Fruit fly (Drosophila melanogaster): ENCODE measurements around the gene RluA-2.
A peak's percentile ranks its signal among the peaks of the same experiment; 100 is the strongest.

Gene RluA-2

dm6 chr2L:10442048-10442790, 34.7 kb upstream of the RluA-2 start, which contains the start of gene loh (continued):
- peak; percentile 42 for TF ChIP-seq ATbp (GFP tag; optimal IDR thresholded peaks at IDR 0.05)
- no peak for TF ChIP-seq grn (GFP tag; optimal IDR thresholded peaks at IDR 0.05)
- TF ChIP-seq Neu2 (GFP tag; optimal IDR thresholded peaks at IDR 0.05; ENCODE audit: borderline replicate concordance) = no peak
- no peak for TF ChIP-seq CG7928 (GFP tag; optimal IDR thresholded peaks at IDR 0.05)
- no peak for TF ChIP-seq CG9797 (GFP tag; optimal IDR thresholded peaks at IDR 0.05)
- TF ChIP-seq CG12744 (GFP tag; optimal IDR thresholded peaks at IDR 0.05) = no peak
- TF ChIP-seq ranshi (GFP tag; IDR thresholded peaks at IDR 0.05) = no peak
- peak; percentile 43 for TF ChIP-seq CG15269 (tag; optimal IDR thresholded peaks at IDR 0.05)
- TF ChIP-seq dati (GFP tag; IDR thresholded peaks at IDR 0.05) = no peak
- 0 out of 2 replicates have a peak, but pooled peaks have one; percentile 26 for TF ChIP-seq Taf1 (GFP tag; IDR thresholded peaks at IDR 0.05)
- TF ChIP-seq CG15011 (GFP tag; optimal IDR thresholded peaks at IDR 0.05) = no peak
- no peak for TF ChIP-seq Hand (GFP tag; optimal IDR thresholded peaks at IDR 0.05)
- TF ChIP-seq repo (GFP tag; optimal IDR thresholded peaks at IDR 0.05) = no peak
- TF ChIP-seq ara (GFP tag; IDR thresholded peaks at IDR 0.05) = no peak; the same call in 1 of the 2 replicates
- no peak for TF ChIP-seq nau (GFP tag; optimal IDR thresholded peaks at IDR 0.05)
- TF ChIP-seq Tbp (GFP tag; optimal IDR thresholded peaks at IDR 0.05) = no peak
- TF ChIP-seq tup (GFP tag; optimal IDR thresholded peaks at IDR 0.05) = no peak
- TF ChIP-seq CG11504 (tag; optimal IDR thresholded peaks at IDR 0.05) = no peak
- TF ChIP-seq Dref (GFP tag; IDR thresholded peaks at IDR 0.05) = no peak
- TF ChIP-seq Vsx1 (GFP tag; optimal IDR thresholded peaks at IDR 0.05) = peak; percentile 38
- TF ChIP-seq CG14050 (GFP tag; IDR thresholded peaks at IDR 0.05) = no peak
- TF ChIP-seq Kr (GFP tag; optimal IDR thresholded peaks at IDR 0.05) = no peak
- peak in 1 of 2 experiments; percentile 39 for TF ChIP-seq dpn (GFP tag; optimal IDR thresholded peaks at IDR 0.05)
- no peak for TF ChIP-seq Lim3 (GFP tag; IDR thresholded peaks at IDR 0.05)
- TF ChIP-seq wor (GFP tag; IDR thresholded peaks at IDR 0.05) = no peak
- TF ChIP-seq lola (GFP tag; optimal IDR thresholded peaks at IDR 0.05) = peak in 1 of 3 experiments; percentile 79
- TF ChIP-seq lab (GFP tag; optimal IDR thresholded peaks at IDR 0.05) = no peak
- no peak for TF ChIP-seq CG17328 (GFP tag; IDR thresholded peaks at IDR 0.05)
- peak; percentile 67 for TF ChIP-seq CG10209 (GFP tag; optimal IDR thresholded peaks at IDR 0.05)
- no peak for TF ChIP-seq CG12236 (GFP tag; optimal IDR thresholded peaks at IDR 0.05)
- 0 out of 4 replicates have a peak, but pooled peaks have one; percentile 19 for TF ChIP-seq chinmo (GFP tag; IDR thresholded peaks at IDR 0.05; ENCODE audit: partially characterized antibody)
- TF ChIP-seq ato (GFP tag; IDR thresholded peaks at IDR 0.05; ENCODE audit: partially characterized antibody) = no peak
- TF ChIP-seq Elba2 (GFP tag; optimal IDR thresholded peaks at IDR 0.05) = no peak
- no peak for TF ChIP-seq amos (GFP tag; IDR thresholded peaks at IDR 0.05; ENCODE audit: partially characterized antibody)
- TF ChIP-seq CG1792 (GFP tag; optimal IDR thresholded peaks at IDR 0.05) = no peak
- TF ChIP-seq NC2β (GFP tag; optimal IDR thresholded peaks at IDR 0.05) = no peak
- TF ChIP-seq CG2129 (GFP tag; IDR thresholded peaks at IDR 0.05; ENCODE audit: partially characterized antibody) = no peak
- TF ChIP-seq CG17612 (GFP tag; IDR thresholded peaks at IDR 0.05) = no peak
- no peak for TF ChIP-seq run (tag; optimal IDR thresholded peaks at IDR 0.05)
- TF ChIP-seq dimm (GFP tag; IDR thresholded peaks at IDR 0.05) = no peak
- no peak for TF ChIP-seq TFAM (GFP tag; optimal IDR thresholded peaks at IDR 0.05)
- TF ChIP-seq kay (GFP tag; optimal IDR thresholded peaks at IDR 0.05) = no peak
- TF ChIP-seq cg (GFP tag; optimal IDR thresholded peaks at IDR 0.05) = peak; percentile 3
- TF ChIP-seq CG10274 (GFP tag; optimal IDR thresholded peaks at IDR 0.05) = no peak
- TF ChIP-seq Dbx (GFP tag; IDR thresholded peaks at IDR 0.05) = no peak
- no peak for TF ChIP-seq CG4617 (GFP tag; optimal IDR thresholded peaks at IDR 0.05; ENCODE audit: borderline replicate concordance)
- peak; percentile 24 for TF ChIP-seq CG12769 (tag; optimal IDR thresholded peaks at IDR 0.05)
